Fruit fly (Drosophila melanogaster) whole organism, wandering third instar larva: ENCODE results near the gene E2f2.

Source experiments
- Abd-B ChIP-seq: fragments of >200 bp; optimal IDR thresholded peaks from 2 replicates; lab custom pipeline; 2017; ENCODE audit warnings: missing biosample characterization, missing genetic modification characterization
- CrebA ChIP-seq: fragments of 200-800 bp; sonication (Bioruptor generic); optimal IDR thresholded peaks from 2 replicates; lab custom pipeline; 2016; ENCODE audit warnings: missing biosample characterization, mild to moderate bottlenecking, missing genetic modification characterization, borderline replicate concordance
- N ChIP-seq: fragments of >200 bp; optimal IDR thresholded peaks from 2 replicates; lab custom pipeline; 2018; ENCODE audit warnings: missing biosample characterization, missing external identifiers, missing genetic modification characterization
- Rel ChIP-seq, 2 experiments: fragments of 200-800 bp; sonication (Bioruptor generic) in 1 of 2; optimal IDR thresholded peaks; 2 replicates in 1 of 2; 3 replicates in 1 of 2; lab custom pipeline; 2016 to 2019; ENCODE audit warnings: mild to moderate bottlenecking in 2 of 2, missing biosample characterization in 2 of 2, missing genetic modification characterization in 2 of 2, moderate library complexity in 1 of 2
- Vsx2 ChIP-seq: fragments of 200-300, 225-300 bp; sonication (Bioruptor generic); optimal IDR thresholded peaks from 2 replicates; lab custom pipeline; 2018; ENCODE audit warnings: missing biosample characterization, missing genetic modification characterization; ENCODE audit not compliant: partially characterized antibody
- dl ChIP-seq, 2 experiments: fragments of 175-275, 200-275 bp in 1 of 2; fragments of 200-275 bp in 1 of 2; sonication (Bioruptor generic); optimal IDR thresholded peaks; lab custom pipeline; 2018; ENCODE audit warnings: mild to moderate bottlenecking in 2 of 2, missing biosample characterization in 2 of 2, missing genetic modification characterization in 2 of 2, moderate library complexity in 2 of 2; ENCODE audit not compliant: partially characterized antibody in 2 of 2, insufficient read depth in 1 of 2
- jim ChIP-seq: fragments of 175-275, 200-325 bp; sonication (Bioruptor generic); optimal IDR thresholded peaks from 2 replicates; lab custom pipeline; 2016; ENCODE audit warnings: missing biosample characterization, mild to moderate bottlenecking, missing genetic modification characterization
- woc ChIP-seq: sonication (Bioruptor generic); optimal IDR thresholded peaks from 2 replicates; lab custom pipeline; 2016; ENCODE audit warnings: missing biosample characterization, mild to moderate bottlenecking, missing genetic modification characterization

- TF ChIP-seq N (GFP tag; lab: Kevin White, UChicago) (no peak), dl (GFP tag; optimal IDR thresholded peaks at IDR 0.05; lab: Kevin White, UChicago; ENCODE audit: insufficient read depth in 1 of 2, partially characterized antibody in 2 of 2) (no peak), Vsx2 (GFP tag; lab: Kevin White, UChicago) (no peak), CrebA (no peak), Rel (GFP tag; optimal IDR thresholded peaks at IDR 0.05; lab: Kevin White, UChicago) (no peak), Rel (tag; optimal IDR thresholded peaks at IDR 0.05; lab: Kevin White, UChicago) (no peak), Abd-B (GFP tag; lab: Kevin White, UChicago) (no peak), jim (no peak), woc (peak; percentile 42)
These were observed 48.7 kb downstream of the E2f2 start for dm6 chr2L:21107651-21108489.
